Fruit fly (Drosophila melanogaster) whole organism, adult: ENCODE results near the gene CG42813.

ENCODE experiments used
- CG11617 ChIP-seq: fragments of 200-800 bp; sonication (Bioruptor generic); optimal IDR thresholded peaks from 2 replicates; lab custom pipeline; 2017; ENCODE audit warnings: mild to moderate bottlenecking, missing biosample characterization, missing genetic modification reagents, missing genetic modification characterization
- CG12768 ChIP-seq: fragments of 200-800 bp; sonication (Bioruptor generic); optimal IDR thresholded peaks from 2 replicates; lab custom pipeline; 2017; ENCODE audit warnings: missing biosample characterization, missing genetic modification characterization, mild to moderate bottlenecking, moderate library complexity, missing genetic modification reagents
- CG14711 ChIP-seq: fragments of 200-800 bp; sonication (Bioruptor generic); optimal IDR thresholded peaks from 2 replicates; lab custom pipeline; 2018; ENCODE audit warnings: missing biosample characterization, mild to moderate bottlenecking, missing genetic modification characterization, moderate library complexity
- CG1620 ChIP-seq: fragments of 200-800 bp; sonication (Bioruptor generic); optimal IDR thresholded peaks from 2 replicates; lab custom pipeline; 2016; ENCODE audit warnings: missing biosample characterization, missing genetic modification characterization
- CG33017 ChIP-seq: fragments of 200-800 bp; sonication (Bioruptor generic); optimal IDR thresholded peaks from 2 replicates; lab custom pipeline; 2018; ENCODE audit warnings: missing biosample characterization, mild to moderate bottlenecking, missing genetic modification characterization, moderate library complexity
- CG5204 ChIP-seq: fragments of 200-800 bp; sonication (Bioruptor generic); optimal IDR thresholded peaks from 2 replicates; lab custom pipeline; 2016; ENCODE audit warnings: missing biosample characterization, missing genetic modification characterization
- CG7045 ChIP-seq: fragments of 200-800 bp; sonication (Bioruptor generic); optimal IDR thresholded peaks from 2 replicates; lab custom pipeline; 2017; ENCODE audit warnings: missing biosample characterization, mild to moderate bottlenecking, missing genetic modification characterization
- CG7101 ChIP-seq: fragments of 200-800 bp; sonication (Bioruptor generic); optimal IDR thresholded peaks from 2 replicates; lab custom pipeline; 2018; ENCODE audit warnings: missing biosample characterization, mild to moderate bottlenecking, missing genetic modification characterization, moderate library complexity
- Clk ChIP-seq: fragments of 200-800 bp; sonication (Bioruptor generic); optimal IDR thresholded peaks from 2 replicates; lab custom pipeline; 2017; ENCODE audit warnings: missing biosample characterization, missing genetic modification characterization
- Crg-1 ChIP-seq: fragments of 200-800 bp; sonication (Bioruptor generic); optimal IDR thresholded peaks from 2 replicates; lab custom pipeline; 2016; ENCODE audit warnings: missing biosample characterization, missing genetic modification characterization
- Hr96 ChIP-seq: fragments of 200-800 bp; sonication (Bioruptor generic); optimal IDR thresholded peaks from 2 replicates; lab custom pipeline; 2016; ENCODE audit warnings: missing biosample characterization, missing genetic modification characterization
- Mnt ChIP-seq: fragments of 200-800 bp; sonication (Bioruptor generic); optimal IDR thresholded peaks from 2 replicates; lab custom pipeline; 2016; ENCODE audit warnings: missing biosample characterization, mild to moderate bottlenecking, missing genetic modification characterization
- bab1 ChIP-seq: fragments of 200-800 bp; sonication (Bioruptor generic); optimal IDR thresholded peaks from 3 replicates; lab custom pipeline; 2019; ENCODE audit warnings: missing biosample characterization, mild to moderate bottlenecking, missing genetic modification characterization, moderate library complexity
- cic ChIP-seq: fragments of 200-800 bp; sonication (Bioruptor generic); optimal IDR thresholded peaks from 2 replicates; lab custom pipeline; 2017; ENCODE audit warnings: missing biosample characterization, mild to moderate bottlenecking, missing genetic modification characterization, moderate library complexity
- cnc ChIP-seq, 2 experiments: fragments of >200 bp; optimal IDR thresholded peaks; 2 replicates each; lab custom pipeline; 2017
- kay ChIP-seq: fragments of 200-800 bp; sonication (Bioruptor generic); peaks from one replicate; lab custom pipeline; 2016; ENCODE audit warnings: missing biosample characterization, missing genetic modification characterization, borderline replicate concordance
- ovo ChIP-seq: fragments of 200-800 bp; sonication (Bioruptor generic); optimal IDR thresholded peaks from 2 replicates; lab custom pipeline; 2016; ENCODE audit warnings: missing biosample characterization, missing genetic modification characterization
- pad ChIP-seq: fragments of 200-800 bp; sonication (Bioruptor generic); optimal IDR thresholded peaks from 3 replicates; lab custom pipeline; 2017; ENCODE audit warnings: missing biosample characterization, missing genetic modification characterization, mild to moderate bottlenecking, moderate library complexity, missing genetic modification reagents
- tj ChIP-seq: fragments of 200-800 bp; sonication (Bioruptor generic); optimal IDR thresholded peaks from 3 replicates; lab custom pipeline; 2017; ENCODE audit warnings: missing biosample characterization, mild to moderate bottlenecking, missing genetic modification characterization, moderate library complexity
- toe ChIP-seq: fragments of 200-800 bp; sonication (Bioruptor generic); optimal IDR thresholded peaks from 2 replicates; lab custom pipeline; 2016; ENCODE audit warnings: missing biosample characterization, missing genetic modification characterization

The CG42813 gene

dm6 chr3R:27270379-27271266, 42.3 kb upstream of the CG42813 start:
- TF ChIP-seq ovo (GFP tag; lab: Kevin White, UChicago) (no peak), cnc (optimal IDR thresholded peaks at IDR 0.05; lab: Kevin White, UChicago) (peak in 1 of 2 experiments; percentile 36), toe (GFP tag; lab: Kevin White, UChicago) (no peak), CG5204 (GFP tag; lab: Kevin White, UChicago) (no peak), CG14711 (tag; lab: Kevin White, UChicago) (no peak), tj (GFP tag; lab: Kevin White, UChicago) (peak; percentile 38), CG11617 (GFP tag; lab: Kevin White, UChicago) (no peak), CG7045 (GFP tag; lab: Kevin White, UChicago) (no peak), kay (GFP tag; lab: Kevin White, UChicago) (no peak), CG12768 (GFP tag; lab: Kevin White, UChicago) (no peak), CG1620 (GFP tag; lab: Kevin White, UChicago) (no peak), cic (GFP tag; lab: Kevin White, UChicago) (peak; percentile 13), pad (GFP tag; lab: Kevin White, UChicago) (peak; percentile 7), Clk (no peak), CG7101 (tag; lab: Kevin White, UChicago) (no peak), bab1 (GFP tag; lab: Kevin White, UChicago) (no peak), CG33017 (tag; lab: Kevin White, UChicago) (no peak), Mnt (GFP tag; lab: Kevin White, UChicago) (no peak), Crg-1 (GFP tag; lab: Kevin White, UChicago) (no peak), Hr96 (GFP tag; lab: Kevin White, UChicago) (no peak)

- no peak for TF ChIP-seq CG1620 (GFP tag; lab: Kevin White, UChicago)
- no peak for TF ChIP-seq ovo (GFP tag; lab: Kevin White, UChicago)
- no peak for TF ChIP-seq cic (GFP tag; lab: Kevin White, UChicago)
- TF ChIP-seq Clk, result no peak
- no peak for TF ChIP-seq CG7045 (GFP tag; lab: Kevin White, UChicago)
- no peak for TF ChIP-seq CG33017 (tag; lab: Kevin White, UChicago)
- TF ChIP-seq bab1 (GFP tag; lab: Kevin White, UChicago), result no peak
- TF ChIP-seq tj (GFP tag; lab: Kevin White, UChicago), result no peak
- no peak for TF ChIP-seq toe (GFP tag; lab: Kevin White, UChicago)
- no peak for TF ChIP-seq CG14711 (tag; lab: Kevin White, UChicago)
- TF ChIP-seq cnc (optimal IDR thresholded peaks at IDR 0.05; lab: Kevin White, UChicago), result no peak
- TF ChIP-seq kay (GFP tag; lab: Kevin White, UChicago), result no peak
- TF ChIP-seq CG11617 (GFP tag; lab: Kevin White, UChicago), result no peak
Observed at dm6 chr3R:27265330-27265729, 37.0 kb upstream of the CG42813 start, which contains the start of the genes CG14262 and CG14260. CG14262 (minus strand) TSS chr3R:27265430. CG14260 (plus strand) TSS chr3R:27265457.

dm6 chr3R:27263434-27264215, 35.3 kb upstream of the CG42813 start, which contains the start of gene woc:
woc (minus strand) TSS chr3R:27264055.
- peak; percentile 68 for TF ChIP-seq Mnt (GFP tag; lab: Kevin White, UChicago)
- peak; percentile 79 for TF ChIP-seq CG11617 (GFP tag; lab: Kevin White, UChicago)
- TF ChIP-seq pad (GFP tag; lab: Kevin White, UChicago), result peak; percentile 58
- TF ChIP-seq tj (GFP tag; lab: Kevin White, UChicago), result peak; percentile 63
- peak; percentile 29 for TF ChIP-seq bab1 (GFP tag; lab: Kevin White, UChicago)
- TF ChIP-seq cic (GFP tag; lab: Kevin White, UChicago), result peak; percentile 39
- peak; percentile 2 for TF ChIP-seq CG14711 (tag; lab: Kevin White, UChicago)
- no peak for TF ChIP-seq kay (GFP tag; lab: Kevin White, UChicago)
- no peak for TF ChIP-seq CG5204 (GFP tag; lab: Kevin White, UChicago)
- TF ChIP-seq toe (GFP tag; lab: Kevin White, UChicago), result no peak
- no peak for TF ChIP-seq cnc (optimal IDR thresholded peaks at IDR 0.05; lab: Kevin White, UChicago)
- TF ChIP-seq CG12768 (GFP tag; lab: Kevin White, UChicago), result peak; percentile 66
- peak; percentile 79 for TF ChIP-seq Hr96 (GFP tag; lab: Kevin White, UChicago)
- TF ChIP-seq CG7101 (tag; lab: Kevin White, UChicago), result peak; percentile 39
- TF ChIP-seq Crg-1 (GFP tag; lab: Kevin White, UChicago), result no peak
- TF ChIP-seq CG1620 (GFP tag; lab: Kevin White, UChicago), result no peak
- peak; percentile 55 for TF ChIP-seq CG7045 (GFP tag; lab: Kevin White, UChicago)
- TF ChIP-seq ovo (GFP tag; lab: Kevin White, UChicago), result peak; percentile 74
- peak; percentile 56 for TF ChIP-seq CG33017 (tag; lab: Kevin White, UChicago)

- TF ChIP-seq CG14711 (tag; lab: Kevin White, UChicago) (peak; percentile 21), CG5204 (GFP tag; lab: Kevin White, UChicago) (no peak), CG33017 (tag; lab: Kevin White, UChicago) (peak; percentile 32)
Observed at dm6 chr3R:27253921-27254376, 25.6 kb upstream of the CG42813 start.
